Worm (Caenorhabditis elegans): ENCODE data around the gene srd-68.

Gene srd-68

ce11 chrV:16880679-16881078 lies 21.9 kb downstream of the srd-68 start, which contains the start of gene F09C6.14:
TSS of gene F09C6.14 (plus strand) at chrV:16880979.
- TF ChIP-seq nhr-76 (tag; optimal IDR thresholded peaks at IDR 0.05) (no peak), snpc-4 (tag; optimal IDR thresholded peaks at IDR 0.05) (no peak), nhr-237 (tag; optimal IDR thresholded peaks at IDR 0.05) (no peak), lsy-2 (tag; optimal IDR thresholded peaks at IDR 0.05) (no peak), unc-120 (tag; optimal IDR thresholded peaks at IDR 0.05; ENCODE audit: poor library complexity, severe bottlenecking) (no peak), mab-5 (tag; optimal IDR thresholded peaks at IDR 0.05) (no peak), hlh-1 (tag; optimal IDR thresholded peaks at IDR 0.05) (no peak), lin-13 (tag; optimal IDR thresholded peaks at IDR 0.05) (no peak), sptf-1 (tag; optimal IDR thresholded peaks at IDR 0.05) (no peak), nhr-28 (tag; optimal IDR thresholded peaks at IDR 0.05) (no peak), zip-8 (tag; optimal IDR thresholded peaks at IDR 0.05) (no peak), ceh-83 (GFP tag; optimal IDR thresholded peaks at IDR 0.05) (no peak), elt-1 (tag; optimal IDR thresholded peaks at IDR 0.05; ENCODE audit: borderline replicate concordance, insufficient read depth) (no peak)

ce11 chrV:16880054-16880453 lies 22.6 kb downstream of the srd-68 start, which contains the start of gene F09C6.3:
TSS of gene F09C6.3 (minus strand) at chrV:16880154.
- no peak for TF ChIP-seq zip-8 (tag; optimal IDR thresholded peaks at IDR 0.05)
- no peak for TF ChIP-seq ces-1 (GFP tag; optimal IDR thresholded peaks at IDR 0.05)
- TF ChIP-seq nhr-76 (tag; optimal IDR thresholded peaks at IDR 0.05) = no peak
- TF ChIP-seq elt-3 (tag; optimal IDR thresholded peaks at IDR 0.05) = no peak
- TF ChIP-seq elt-1 (tag; optimal IDR thresholded peaks at IDR 0.05; ENCODE audit: borderline replicate concordance, insufficient read depth) = no peak
- TF ChIP-seq lin-13 (tag; optimal IDR thresholded peaks at IDR 0.05) = no peak
- no peak for TF ChIP-seq unc-62 (GFP tag; optimal IDR thresholded peaks at IDR 0.05)
- TF ChIP-seq ceh-83 (GFP tag; optimal IDR thresholded peaks at IDR 0.05) = no peak
- no peak for TF ChIP-seq hlh-1 (tag; optimal IDR thresholded peaks at IDR 0.05)
- no peak for TF ChIP-seq sptf-1 (tag; optimal IDR thresholded peaks at IDR 0.05)
- TF ChIP-seq drap-1 (GFP tag; optimal IDR thresholded peaks at IDR 0.05) = no peak
- no peak for TF ChIP-seq tbx-8 (GFP tag; optimal IDR thresholded peaks at IDR 0.05)
- TF ChIP-seq mls-2 (tag; optimal IDR thresholded peaks at IDR 0.05) = no peak
- TF ChIP-seq mab-5 (tag; optimal IDR thresholded peaks at IDR 0.05) = no peak
- no peak for TF ChIP-seq mep-1 (tag; optimal IDR thresholded peaks at IDR 0.05)
- TF ChIP-seq M03D4.4 (tag; optimal IDR thresholded peaks at IDR 0.05) = no peak
- TF ChIP-seq pha-4 (tag; optimal IDR thresholded peaks at IDR 0.05) = no peak
- no peak for TF ChIP-seq blmp-1 (tag; optimal IDR thresholded peaks at IDR 0.05)

- TF ChIP-seq M03D4.4 (tag; optimal IDR thresholded peaks at IDR 0.05) = no peak
- no peak for TF ChIP-seq mls-2 (tag; optimal IDR thresholded peaks at IDR 0.05)
- TF ChIP-seq flh-1 (GFP tag; optimal IDR thresholded peaks at IDR 0.05) = no peak
- TF ChIP-seq ceh-83 (GFP tag; optimal IDR thresholded peaks at IDR 0.05) = no peak
- TF ChIP-seq sem-2 (GFP tag; optimal IDR thresholded peaks at IDR 0.05) = no peak
- TF ChIP-seq nhr-2 (tag; optimal IDR thresholded peaks at IDR 0.05) = no peak
- no peak for TF ChIP-seq pha-4 (tag; optimal IDR thresholded peaks at IDR 0.05)
Measured at ce11 chrV:16879532-16879931, 23.1 kb downstream of the srd-68 start.

- TF ChIP-seq nhr-237 (tag; optimal IDR thresholded peaks at IDR 0.05) (no peak), sptf-1 (tag; optimal IDR thresholded peaks at IDR 0.05) (no peak), M03D4.4 (tag; optimal IDR thresholded peaks at IDR 0.05) (no peak), pha-4 (tag; optimal IDR thresholded peaks at IDR 0.05) (no peak), unc-39 (tag; optimal IDR thresholded peaks at IDR 0.05) (no peak), unc-62 (GFP tag; optimal IDR thresholded peaks at IDR 0.05) (no peak), lin-13 (tag; optimal IDR thresholded peaks at IDR 0.05) (no peak), ztf-11 (tag; optimal IDR thresholded peaks at IDR 0.05) (no peak), blmp-1 (tag; optimal IDR thresholded peaks at IDR 0.05) (no peak), ces-1 (GFP tag; optimal IDR thresholded peaks at IDR 0.05) (no peak), lsy-2 (tag; optimal IDR thresholded peaks at IDR 0.05) (no peak), bed-3 (GFP tag; optimal IDR thresholded peaks at IDR 0.05) (no peak), nhr-2 (tag; optimal IDR thresholded peaks at IDR 0.05) (no peak), elt-1 (tag; optimal IDR thresholded peaks at IDR 0.05; ENCODE audit: borderline replicate concordance, insufficient read depth) (no peak), drap-1 (GFP tag; optimal IDR thresholded peaks at IDR 0.05) (no peak), mab-5 (tag; optimal IDR thresholded peaks at IDR 0.05) (no peak), flh-1 (GFP tag; optimal IDR thresholded peaks at IDR 0.05) (no peak), ceh-83 (GFP tag; optimal IDR thresholded peaks at IDR 0.05) (no peak)
Measured at ce11 chrV:16874966-16875365, 27.7 kb downstream of the srd-68 start, which contains the start of gene F49A5.10. TSS of gene F49A5.10 (plus strand) at chrV:16875266.

- TF ChIP-seq elt-3 (tag; optimal IDR thresholded peaks at IDR 0.05) = no peak
- TF ChIP-seq sem-2 (GFP tag; optimal IDR thresholded peaks at IDR 0.05) = no peak
- TF ChIP-seq nhr-12 (tag; optimal IDR thresholded peaks at IDR 0.05) = no peak
- TF ChIP-seq nhr-28 (tag; optimal IDR thresholded peaks at IDR 0.05) = no peak
- no peak for TF ChIP-seq lin-32 (GFP tag; optimal IDR thresholded peaks at IDR 0.05)
- no peak for TF ChIP-seq unc-39 (tag; optimal IDR thresholded peaks at IDR 0.05)
- no peak for TF ChIP-seq pha-4 (tag; optimal IDR thresholded peaks at IDR 0.05)
- no peak for TF ChIP-seq nhr-237 (tag; optimal IDR thresholded peaks at IDR 0.05)
- TF ChIP-seq lin-13 (tag; optimal IDR thresholded peaks at IDR 0.05) = no peak
Measured at ce11 chrV:16873642-16874041, 29.0 kb downstream of the srd-68 start, which contains the start of gene srw-23. TSS of gene srw-23 (plus strand) at chrV:16873942.

Measured in whole organism, mixed stage, embryonic.